Comparison of ENCODE assay signal across 1 fruit fly cellular context in the genomic region with DNA sequence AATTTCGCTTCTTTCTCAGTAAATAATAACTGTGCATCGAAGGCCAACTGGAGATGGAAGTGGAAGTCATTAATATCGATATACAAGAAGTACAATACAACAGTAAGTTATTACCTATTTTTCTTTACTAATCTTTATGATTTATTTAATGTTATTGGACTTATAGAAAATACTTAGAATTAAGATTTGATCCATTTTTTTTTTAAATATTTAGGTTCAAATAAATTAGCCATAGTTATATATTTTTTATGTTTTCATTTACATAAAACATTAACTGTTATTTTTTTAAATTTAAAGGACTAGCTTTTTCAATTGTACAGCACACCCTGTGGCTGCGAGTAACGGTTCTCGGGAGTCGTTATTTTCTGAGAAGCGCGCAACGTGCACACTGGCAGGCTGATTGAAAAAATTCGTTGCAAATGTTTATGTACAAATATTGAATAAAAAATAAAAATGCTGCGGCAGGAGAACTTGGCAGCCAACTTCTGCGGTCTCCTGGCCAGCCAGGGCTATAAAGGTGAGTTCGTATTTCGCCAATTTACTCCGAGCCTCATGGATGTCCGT.
TF ChIP-seq lines count a peak whose summit lies in the region.

A gene (minus strand): TSS at position 51 of the 564 bp plus-strand sequence.
A gene (plus strand): TSS at position 368 of the 564 bp plus-strand sequence.

TF ChIP-seq in whole organism, embryonic, 481 proteins besides CTCF, POLR2A, EP300 and RAD21 (continued from another document and continues in another):
- TF ChIP-seq HLH3B (GFP tag; IDR thresholded peaks at IDR 0.05; lab: Robert Waterston, UW) (no peak), CG1024 (GFP tag; IDR thresholded peaks at IDR 0.05; lab: Robert Waterston, UW) (no peak), CG11247 (GFP tag; IDR thresholded peaks at IDR 0.05; lab: Robert Waterston, UW) (no peak), zen (tag; optimal IDR thresholded peaks at IDR 0.05; lab: Kevin White, UChicago) (no peak), Asciz (GFP tag; optimal IDR thresholded peaks at IDR 0.05; lab: Kevin White, UChicago) (peak; percentile 14), ara (GFP tag; IDR thresholded peaks at IDR 0.05; lab: Robert Waterston, UW) (no peak), CG13775 (GFP tag; optimal IDR thresholded peaks at IDR 0.05; lab: Kevin White, UChicago) (no peak), CG6254 (GFP tag; optimal IDR thresholded peaks at IDR 0.05; lab: Kevin White, UChicago) (peak; percentile 100), CG31388 (GFP tag; optimal IDR thresholded peaks at IDR 0.05; lab: Kevin White, UChicago) (no peak), CG3281 (GFP tag; optimal IDR thresholded peaks at IDR 0.05; lab: Kevin White, UChicago) (no peak), croc (GFP tag; conservative IDR thresholded peaks at IDR 0.05; lab: Robert Waterston, UW) (no peak), CG16863 (GFP tag; optimal IDR thresholded peaks at IDR 0.05; lab: Kevin White, UChicago) (no peak), CG2712 (tag; optimal IDR thresholded peaks at IDR 0.05; lab: Kevin White, UChicago) (peak; percentile 37), Six4 (GFP tag; optimal IDR thresholded peaks at IDR 0.05; lab: Kevin White, UChicago) (no peak), cas (GFP tag; IDR thresholded peaks at IDR 0.05; lab: Robert Waterston, UW) (no peak), Abd-B (GFP tag; optimal IDR thresholded peaks at IDR 0.05; lab: Kevin White, UChicago) (no peak), z (GFP tag; IDR thresholded peaks at IDR 0.05; lab: Robert Waterston, UW) (no peak), tna (GFP tag; IDR thresholded peaks at IDR 0.05; lab: Robert Waterston, UW; ENCODE audit: partially characterized antibody) (no peak), CG17385 (GFP tag; optimal IDR thresholded peaks at IDR 0.05; lab: Kevin White, UChicago) (peak; percentile 24), C15 (GFP tag; IDR thresholded peaks at IDR 0.05; lab: Robert Waterston, UW) (no peak), YL-1 (GFP tag; optimal IDR thresholded peaks at IDR 0.05; lab: Kevin White, UChicago) (peak; percentile 67), H2.0 (GFP tag; IDR thresholded peaks at IDR 0.05; lab: Robert Waterston, UW) (no peak), CG4820 (GFP tag; optimal IDR thresholded peaks at IDR 0.05; lab: Kevin White, UChicago) (no peak), B-H1 (GFP tag; IDR thresholded peaks at IDR 0.05; lab: Robert Waterston, UW) (no peak), MESR4 (GFP tag; optimal IDR thresholded peaks at IDR 0.05; lab: Kevin White, UChicago) (peak; percentile 65), Sry-δ (GFP tag; optimal IDR thresholded peaks at IDR 0.05; lab: Kevin White, UChicago) (peak; percentile 1), lov (optimal IDR thresholded peaks at IDR 0.05; lab: Kevin White, UChicago) (no peak), lov (GFP tag; IDR thresholded peaks at IDR 0.05; lab: Robert Waterston, UW) (no peak), Drgx (GFP tag; IDR thresholded peaks at IDR 0.05; lab: Robert Waterston, UW) (no peak), BEAF-32 (GFP tag; optimal IDR thresholded peaks at IDR 0.05; lab: Kevin White, UChicago) (peak; percentile 13), otp (GFP tag; IDR thresholded peaks at IDR 0.05; lab: Robert Waterston, UW) (no peak), CG17802 (tag; optimal IDR thresholded peaks at IDR 0.05; lab: Kevin White, UChicago) (no peak), HmgZ (tag; optimal IDR thresholded peaks at IDR 0.05; lab: Kevin White, UChicago) (peak; percentile 15), wek (GFP tag; optimal IDR thresholded peaks at IDR 0.05; lab: Kevin White, UChicago) (no peak), Hr51 (GFP tag; optimal IDR thresholded peaks at IDR 0.05; lab: Kevin White, UChicago) (no peak), ac (GFP tag; optimal IDR thresholded peaks at IDR 0.05; lab: Kevin White, UChicago) (no peak), usp (GFP tag; optimal IDR thresholded peaks at IDR 0.05; lab: Kevin White, UChicago) (no peak), dysf (GFP tag; IDR thresholded peaks at IDR 0.05; lab: Robert Waterston, UW) (no peak), salm (tag; optimal IDR thresholded peaks at IDR 0.05; lab: Kevin White, UChicago) (no peak), CG30020 (tag; optimal IDR thresholded peaks at IDR 0.05; lab: Kevin White, UChicago) (peak; percentile 52), Rx (GFP tag; IDR thresholded peaks at IDR 0.05; lab: Robert Waterston, UW) (no peak), Hmr (GFP tag; optimal IDR thresholded peaks at IDR 0.05; lab: Kevin White, UChicago) (no peak), onecut (GFP tag; IDR thresholded peaks at IDR 0.05; lab: Robert Waterston, UW) (no peak), CG2678 (tag; optimal IDR thresholded peaks at IDR 0.05; lab: Kevin White, UChicago) (no peak), Myb (GFP tag; optimal IDR thresholded peaks at IDR 0.05; lab: Kevin White, UChicago) (peak; percentile 97), wor (GFP tag; IDR thresholded peaks at IDR 0.05; lab: Robert Waterston, UW) (no peak), org-1 (GFP tag; optimal IDR thresholded peaks at IDR 0.05; lab: Kevin White, UChicago) (no peak), nau (GFP tag; optimal IDR thresholded peaks at IDR 0.05; lab: Kevin White, UChicago) (no peak), CG5180 (GFP tag; optimal IDR thresholded peaks at IDR 0.05; lab: Kevin White, UChicago) (peak; percentile 8), phol (tag; optimal IDR thresholded peaks at IDR 0.05; lab: Kevin White, UChicago) (peak; percentile 22), CG12071 (GFP tag; optimal IDR thresholded peaks at IDR 0.05; lab: Kevin White, UChicago) (no peak), CG13287 (GFP tag; IDR thresholded peaks at IDR 0.05; lab: Robert Waterston, UW; ENCODE audit: partially characterized antibody) (no peak), kay (GFP tag; optimal IDR thresholded peaks at IDR 0.05; lab: Kevin White, UChicago) (no peak), E2f2 (GFP tag; IDR thresholded peaks at IDR 0.05; lab: Robert Waterston, UW) (0 out of 2 replicates have a peak, but pooled peaks have one; percentile 33), cg (GFP tag; optimal IDR thresholded peaks at IDR 0.05; lab: Kevin White, UChicago) (no peak), cato (GFP tag; optimal IDR thresholded peaks at IDR 0.05; lab: Kevin White, UChicago; ENCODE audit: borderline replicate concordance) (no peak), dan (GFP tag; IDR thresholded peaks at IDR 0.05; lab: Robert Waterston, UW) (no peak), CG10209 (GFP tag; optimal IDR thresholded peaks at IDR 0.05; lab: Kevin White, UChicago) (no peak), CG10267 (tag; optimal IDR thresholded peaks at IDR 0.05; lab: Kevin White, UChicago) (peak; percentile 9), al (GFP tag; IDR thresholded peaks at IDR 0.05; lab: Robert Waterston, UW) (no peak), exex (tag; optimal IDR thresholded peaks at IDR 0.05; lab: Kevin White, UChicago) (no peak), nmo (GFP tag; optimal IDR thresholded peaks at IDR 0.05; lab: Kevin White, UChicago) (peak; percentile 31), sima (GFP tag; optimal IDR thresholded peaks at IDR 0.05; lab: Kevin White, UChicago) (no peak), abd-A (tag; optimal IDR thresholded peaks at IDR 0.05; lab: Kevin White, UChicago) (no peak), Vsx1 (GFP tag; optimal IDR thresholded peaks at IDR 0.05; lab: Kevin White, UChicago) (no peak), fd96Cb (tag; optimal IDR thresholded peaks at IDR 0.05; lab: Kevin White, UChicago) (no peak), CG2875 (GFP tag; optimal IDR thresholded peaks at IDR 0.05; lab: Kevin White, UChicago) (no peak), CoRest (tag; optimal IDR thresholded peaks at IDR 0.05; lab: Kevin White, UChicago) (peak; percentile 50), sug (tag; optimal IDR thresholded peaks at IDR 0.05; lab: Kevin White, UChicago) (no peak), Dbx (GFP tag; IDR thresholded peaks at IDR 0.05; lab: Robert Waterston, UW) (no peak), Antp (GFP tag; optimal IDR thresholded peaks at IDR 0.05; lab: Kevin White, UChicago) (no peak), bigmax (GFP tag; optimal IDR thresholded peaks at IDR 0.05; lab: Kevin White, UChicago) (no peak), CG3065 (GFP tag; optimal IDR thresholded peaks at IDR 0.05; lab: Kevin White, UChicago) (no peak), Oli (tag; optimal IDR thresholded peaks at IDR 0.05; lab: Kevin White, UChicago) (no peak), Ssrp (tag; optimal IDR thresholded peaks at IDR 0.05; lab: Kevin White, UChicago) (no peak), ems (GFP tag; optimal IDR thresholded peaks at IDR 0.05; lab: Kevin White, UChicago) (no peak), pzg (GFP tag; optimal IDR thresholded peaks at IDR 0.05; lab: Kevin White, UChicago) (peak; percentile 60), CG17361 (GFP tag; IDR thresholded peaks at IDR 0.05; lab: Robert Waterston, UW) (0 out of 3 replicates have a peak, but pooled peaks have one; percentile 20), CG10431 (GFP tag; optimal IDR thresholded peaks at IDR 0.05; lab: Kevin White, UChicago) (peak; percentile 39), rib (GFP tag; IDR thresholded peaks at IDR 0.05; lab: Robert Waterston, UW) (no peak), caup (GFP tag; optimal IDR thresholded peaks at IDR 0.05; lab: Kevin White, UChicago; ENCODE audit: severe bottlenecking) (no peak), corto (GFP tag; optimal IDR thresholded peaks at IDR 0.05; lab: Kevin White, UChicago) (no peak), gsb-n (tag; optimal IDR thresholded peaks at IDR 0.05; lab: Kevin White, UChicago) (peak; percentile 3), Camta (GFP tag; optimal IDR thresholded peaks at IDR 0.05; lab: Kevin White, UChicago) (no peak), Hey (tag; optimal IDR thresholded peaks at IDR 0.05; lab: Kevin White, UChicago) (no peak), CG1603 (tag; optimal IDR thresholded peaks at IDR 0.05; lab: Kevin White, UChicago) (peak; percentile 51), CG15601 (tag; optimal IDR thresholded peaks at IDR 0.05; lab: Kevin White, UChicago) (no peak), CG2129 (GFP tag; IDR thresholded peaks at IDR 0.05; lab: Robert Waterston, UW; ENCODE audit: partially characterized antibody) (no peak), CG9932 (GFP tag; IDR thresholded peaks at IDR 0.05; lab: Robert Waterston, UW) (no peak), NK7.1 (GFP tag; optimal IDR thresholded peaks at IDR 0.05; lab: Kevin White, UChicago) (no peak), p53 (GFP tag; optimal IDR thresholded peaks at IDR 0.05; lab: Kevin White, UChicago) (no peak), Tbp (GFP tag; optimal IDR thresholded peaks at IDR 0.05; lab: Kevin White, UChicago) (no peak), CG2116 (GFP tag; optimal IDR thresholded peaks at IDR 0.05; lab: Kevin White, UChicago) (peak; percentile 0), fd3F (GFP tag; optimal IDR thresholded peaks at IDR 0.05; lab: Kevin White, UChicago) (no peak), oc (tag; optimal IDR thresholded peaks at IDR 0.05; lab: Kevin White, UChicago) (no peak), CG34224 (GFP tag; IDR thresholded peaks at IDR 0.05; lab: Robert Waterston, UW; ENCODE audit: partially characterized antibody) (no peak), CG9437 (GFP tag; optimal IDR thresholded peaks at IDR 0.05; lab: Kevin White, UChicago) (no peak), CG4360 (GFP tag; IDR thresholded peaks at IDR 0.05; lab: Robert Waterston, UW) (no peak), CG10654 (GFP tag; optimal IDR thresholded peaks at IDR 0.05; lab: Kevin White, UChicago) (no peak), Bteb2 (GFP tag; optimal IDR thresholded peaks at IDR 0.05; lab: Kevin White, UChicago) (no peak), CG14710 (tag; optimal IDR thresholded peaks at IDR 0.05; lab: Kevin White, UChicago) (peak; percentile 30), CG8281 (tag; optimal IDR thresholded peaks at IDR 0.05; lab: Kevin White, UChicago) (no peak), CG9727 (GFP tag; optimal IDR thresholded peaks at IDR 0.05; lab: Kevin White, UChicago) (no peak), CG4617 (GFP tag; optimal IDR thresholded peaks at IDR 0.05; lab: Kevin White, UChicago; ENCODE audit: borderline replicate concordance) (peak; percentile 84), Nf-YC (tag; optimal IDR thresholded peaks at IDR 0.05; lab: Kevin White, UChicago) (no peak), Lhr (GFP tag; optimal IDR thresholded peaks at IDR 0.05; lab: Kevin White, UChicago) (peak; percentile 45), cad (GFP tag; optimal IDR thresholded peaks at IDR 0.05; lab: Kevin White, UChicago) (no peak), Ptx1 (GFP tag; IDR thresholded peaks at IDR 0.05; lab: Robert Waterston, UW) (no peak), CG3995 (GFP tag; optimal IDR thresholded peaks at IDR 0.05; lab: Kevin White, UChicago) (peak; percentile 57), insv (GFP tag; optimal IDR thresholded peaks at IDR 0.05; lab: Kevin White, UChicago) (peak in 1 of 2 experiments; percentile 5), sens (GFP tag; lab: Kevin White, UChicago) (no peak), CG3847 (GFP tag; IDR thresholded peaks at IDR 0.05; lab: Robert Waterston, UW) (no peak), Med (GFP tag; lab: Kevin White, UChicago) (peak; percentile 77), inv (GFP tag; IDR thresholded peaks at IDR 0.05; lab: Robert Waterston, UW; ENCODE audit: partially characterized antibody) (no peak), CG17829 (tag; optimal IDR thresholded peaks at IDR 0.05; lab: Kevin White, UChicago) (peak; percentile 54), CG14050 (GFP tag; IDR thresholded peaks at IDR 0.05; lab: Robert Waterston, UW) (no peak), dati (GFP tag; IDR thresholded peaks at IDR 0.05; lab: Robert Waterston, UW) (no peak), Hr78 (GFP tag; optimal IDR thresholded peaks at IDR 0.05; lab: Kevin White, UChicago) (no peak), ftz-f1 (GFP tag; optimal IDR thresholded peaks at IDR 0.05; lab: Kevin White, UChicago) (no peak), en (GFP tag; optimal IDR thresholded peaks at IDR 0.05; lab: Kevin White, UChicago) (no peak), MBD-R2 (GFP tag; IDR thresholded peaks at IDR 0.05; lab: Robert Waterston, UW) (peak; percentile 89), dmrt99B (tag; optimal IDR thresholded peaks at IDR 0.05; lab: Kevin White, UChicago) (no peak), Fer3 (tag; optimal IDR thresholded peaks at IDR 0.05; lab: Kevin White, UChicago) (no peak), CG18262 (tag; optimal IDR thresholded peaks at IDR 0.05; lab: Kevin White, UChicago) (peak; percentile 14), ewg (GFP tag; optimal IDR thresholded peaks at IDR 0.05; lab: Kevin White, UChicago) (no peak), CG3726 (GFP tag; IDR thresholded peaks at IDR 0.05; lab: Robert Waterston, UW) (no peak), CG1602 (GFP tag; optimal IDR thresholded peaks at IDR 0.05; lab: Kevin White, UChicago) (no peak), CG10366 (GFP tag; IDR thresholded peaks at IDR 0.05; lab: Robert Waterston, UW) (no peak), CG17912 (GFP tag; optimal IDR thresholded peaks at IDR 0.05; lab: Kevin White, UChicago) (peak; percentile 1), tgo (GFP tag; IDR thresholded peaks at IDR 0.05; lab: Robert Waterston, UW) (no peak), CG33213 (GFP tag; optimal IDR thresholded peaks at IDR 0.05; lab: Kevin White, UChicago) (peak; percentile 43)
